Fruit fly (Drosophila melanogaster): ENCODE results near the gene CG17078.

Gene CG17078

DNA sequence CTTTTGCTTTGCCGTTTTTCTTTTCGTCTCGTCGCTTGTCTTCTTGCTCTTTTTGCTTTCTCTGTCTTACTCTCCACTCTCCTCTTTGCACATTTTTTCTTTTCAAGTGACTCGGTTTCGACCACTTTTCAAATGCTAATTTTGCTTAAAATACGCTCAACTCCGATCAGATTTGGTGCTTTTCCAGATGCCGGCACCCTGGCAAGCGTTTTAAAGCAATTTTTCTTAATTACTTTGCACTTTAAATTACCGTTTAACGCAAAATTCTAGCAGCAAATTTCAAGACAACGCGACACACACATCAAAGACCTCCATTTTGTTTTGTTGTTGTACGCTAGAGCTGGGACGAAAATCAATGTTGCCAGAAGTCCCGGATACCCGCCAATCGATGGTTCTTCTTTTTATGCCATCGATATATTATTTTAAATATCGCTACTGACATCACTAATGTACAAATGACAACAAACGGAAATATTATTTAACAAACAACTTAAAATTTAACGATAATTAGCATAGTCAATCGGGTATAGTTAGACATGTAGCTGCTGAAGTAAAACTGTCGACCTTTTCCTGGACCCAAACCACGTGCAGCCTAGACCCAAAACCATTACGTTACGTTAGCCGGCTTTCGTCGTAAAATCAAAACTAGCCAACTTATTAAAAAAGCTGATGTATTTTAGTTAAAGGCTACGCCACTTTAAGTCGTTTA lies 27.4 kb downstream of the CG17078 start, which contains the start of gene kis (continued):
- TF ChIP-seq btn (GFP tag; optimal IDR thresholded peaks at IDR 0.05) (peak; percentile 2), wek (GFP tag; optimal IDR thresholded peaks at IDR 0.05) (no peak), croc (GFP tag; conservative IDR thresholded peaks at IDR 0.05) (no peak), CkIIα-i1 (GFP tag; IDR thresholded peaks at IDR 0.05) (no peak), CG11456 (GFP tag; IDR thresholded peaks at IDR 0.05) (peak; percentile 35; the same call in 1 of the 3 replicates), CG11560 (tag; IDR thresholded peaks at IDR 0.05) (no peak; the same call in 2 of the 3 replicates), esg (GFP tag; conservative IDR thresholded peaks at IDR 0.05) (no peak), disco-r (GFP tag; optimal IDR thresholded peaks at IDR 0.05) (peak; percentile 22), CG13624 (GFP tag; optimal IDR thresholded peaks at IDR 0.05) (peak; percentile 68), CG7786 (GFP tag; optimal IDR thresholded peaks at IDR 0.05) (no peak), CG4282 (GFP tag; optimal IDR thresholded peaks at IDR 0.05) (peak; percentile 4), CG9932 (GFP tag; IDR thresholded peaks at IDR 0.05) (peak; percentile 70)

DNA sequence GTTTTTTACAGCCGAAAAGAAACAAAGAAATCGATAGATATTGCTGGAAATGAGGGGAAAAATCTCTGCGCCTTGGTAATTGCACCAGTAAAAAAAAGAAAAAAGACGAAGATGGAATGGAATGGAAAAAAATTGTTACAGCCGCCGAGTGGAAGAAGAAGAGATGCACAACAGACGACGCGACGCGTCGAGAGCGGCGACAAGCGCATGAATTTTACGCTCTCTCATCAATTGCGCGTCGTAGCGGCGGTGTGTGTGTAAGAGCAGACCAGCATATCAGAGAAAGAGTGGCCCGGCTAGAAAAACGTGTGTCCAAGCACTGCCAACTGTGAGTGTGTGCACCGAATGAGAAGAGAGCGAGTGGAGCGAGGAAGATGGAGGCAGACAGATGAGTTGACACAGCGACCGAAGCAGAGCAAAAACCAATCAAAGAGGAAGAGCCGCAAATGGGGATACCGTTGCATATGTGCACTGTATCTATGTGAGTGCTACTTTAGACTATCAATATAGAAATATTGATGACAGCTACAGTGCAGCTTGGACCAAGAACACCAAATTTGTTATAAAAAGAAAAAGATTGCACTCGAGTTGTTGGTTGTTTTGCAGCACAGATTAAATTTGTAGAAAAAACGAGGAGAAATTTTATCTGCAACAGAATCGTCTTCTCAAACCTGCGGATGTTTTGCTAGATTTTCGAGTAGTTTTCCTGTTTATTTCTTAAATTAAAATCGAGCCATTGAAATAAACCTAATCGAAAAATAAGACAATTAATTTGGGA lies 28.8 kb downstream of the CG17078 start:
- TF ChIP-seq hth (optimal IDR thresholded peaks at IDR 0.05) (no peak), Aef1 (GFP tag; IDR thresholded peaks at IDR 0.05) (no peak), Hmx (GFP tag; optimal IDR thresholded peaks at IDR 0.05) (no peak), Max (GFP tag; optimal IDR thresholded peaks at IDR 0.05) (no peak), gt (GFP tag; IDR thresholded peaks at IDR 0.05) (no peak), vvl (GFP tag; IDR thresholded peaks at IDR 0.05) (peak; percentile 65), ssp (GFP tag; IDR thresholded peaks at IDR 0.05) (no peak), CG4360 (GFP tag; IDR thresholded peaks at IDR 0.05) (no peak), CG30431 (GFP tag; optimal IDR thresholded peaks at IDR 0.05) (no peak), nom (GFP tag; optimal IDR thresholded peaks at IDR 0.05) (peak; percentile 84), cato (GFP tag; optimal IDR thresholded peaks at IDR 0.05; ENCODE audit: borderline replicate concordance) (no peak), CG1792 (GFP tag; optimal IDR thresholded peaks at IDR 0.05) (no peak), ato (GFP tag; IDR thresholded peaks at IDR 0.05; ENCODE audit: partially characterized antibody) (no peak), ind (GFP tag; optimal IDR thresholded peaks at IDR 0.05) (no peak), gem (tag; optimal IDR thresholded peaks at IDR 0.05) (peak; percentile 47), cwo (GFP tag; optimal IDR thresholded peaks at IDR 0.05) (peak; percentile 84), CG1832 (GFP tag; optimal IDR thresholded peaks at IDR 0.05) (peak; percentile 80), odd (GFP tag; optimal IDR thresholded peaks at IDR 0.05) (no peak), CG17568 (GFP tag; optimal IDR thresholded peaks at IDR 0.05) (no peak), mirr (GFP tag; optimal IDR thresholded peaks at IDR 0.05) (no peak), Lpt (GFP tag; optimal IDR thresholded peaks at IDR 0.05) (no peak), CG34376 (GFP tag; optimal IDR thresholded peaks at IDR 0.05) (peak; percentile 21), Atf3 (GFP tag; optimal IDR thresholded peaks at IDR 0.05) (no peak), usp (GFP tag; optimal IDR thresholded peaks at IDR 0.05) (no peak), lmd (GFP tag; IDR thresholded peaks at IDR 0.05) (no peak), Side (GFP tag; optimal IDR thresholded peaks at IDR 0.05) (no peak), Hr51 (GFP tag; optimal IDR thresholded peaks at IDR 0.05) (no peak), Lhr (GFP tag; optimal IDR thresholded peaks at IDR 0.05) (no peak), grau (tag; optimal IDR thresholded peaks at IDR 0.05) (peak; percentile 84), CG15696 (tag; optimal IDR thresholded peaks at IDR 0.05) (no peak), CG17385 (GFP tag; optimal IDR thresholded peaks at IDR 0.05) (peak; percentile 97), CG31388 (GFP tag; optimal IDR thresholded peaks at IDR 0.05) (no peak), dm (GFP tag; optimal IDR thresholded peaks at IDR 0.05) (no peak), CG7839 (tag; optimal IDR thresholded peaks at IDR 0.05) (no peak), CG10267 (tag; optimal IDR thresholded peaks at IDR 0.05) (no peak), Adf1 (GFP tag; IDR thresholded peaks at IDR 0.05) (peak; percentile 79)
